Fruit fly (Drosophila melanogaster): ENCODE measurements around the gene RnpS1.

Gene RnpS1

DNA sequence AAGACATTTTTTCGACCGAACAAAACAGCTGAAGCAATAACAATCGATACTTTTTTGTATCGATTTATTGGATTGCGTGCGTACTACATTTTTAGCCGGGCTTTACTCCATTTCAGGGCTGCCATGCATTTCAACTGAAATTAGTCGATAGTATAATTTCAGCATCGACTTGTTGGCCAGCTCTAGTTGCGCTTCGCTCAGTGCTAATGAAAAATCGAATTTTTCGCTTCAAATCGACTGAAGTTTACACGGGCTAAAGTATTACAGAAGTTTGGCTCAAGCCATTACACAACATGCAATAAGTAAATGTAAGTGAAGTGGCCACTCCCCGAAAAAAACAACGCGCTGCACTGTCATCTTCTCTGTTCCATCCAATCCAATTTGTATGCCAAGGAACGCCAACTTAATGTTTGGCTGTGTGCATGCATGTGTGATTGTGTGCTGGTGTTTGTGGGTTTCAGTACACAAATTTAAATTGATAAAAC, 35.9 kb upstream of the RnpS1 start, which contains the start of the genes mRpL47, CG8176 and Kdm3 (continued):
- TF ChIP-seq CG3281 (GFP tag; optimal IDR thresholded peaks at IDR 0.05) = peak; percentile 42
- peak; percentile 90 for TF ChIP-seq trem (tag; optimal IDR thresholded peaks at IDR 0.05)
- TF ChIP-seq CG10209 (GFP tag; optimal IDR thresholded peaks at IDR 0.05) = peak; percentile 15
- no peak for TF ChIP-seq CG11085 (GFP tag; IDR thresholded peaks at IDR 0.05)
- peak; percentile 47 for TF ChIP-seq CrebB (tag; optimal IDR thresholded peaks at IDR 0.05)
- peak; percentile 87 for TF ChIP-seq phol (tag; optimal IDR thresholded peaks at IDR 0.05)
- TF ChIP-seq Sin3A (optimal IDR thresholded peaks at IDR 0.05) = peak; percentile 96
- TF ChIP-seq dmrt11E (tag; optimal IDR thresholded peaks at IDR 0.05) = peak; percentile 8
- TF ChIP-seq jumu (GFP tag; optimal IDR thresholded peaks at IDR 0.05) = peak; percentile 91
- TF ChIP-seq sd (tag; optimal IDR thresholded peaks at IDR 0.05) = peak; percentile 87
- no peak for TF ChIP-seq oc (tag; optimal IDR thresholded peaks at IDR 0.05)
- peak; percentile 24 for TF ChIP-seq tap (tag; optimal IDR thresholded peaks at IDR 0.05)
- peak; percentile 13 for TF ChIP-seq Max (GFP tag; optimal IDR thresholded peaks at IDR 0.05)
- TF ChIP-seq Ptx1 (GFP tag; IDR thresholded peaks at IDR 0.05) = no peak
- peak; percentile 91 for TF ChIP-seq CHES-1-like (GFP tag; optimal IDR thresholded peaks at IDR 0.05)
- TF ChIP-seq Gug (GFP tag; IDR thresholded peaks at IDR 0.05) = peak; percentile 81; the same call in 3 of the 4 replicates
- TF ChIP-seq ind (GFP tag; optimal IDR thresholded peaks at IDR 0.05) = peak; percentile 61
- peak; percentile 13 for TF ChIP-seq CG17385 (GFP tag; optimal IDR thresholded peaks at IDR 0.05)
- peak; percentile 60 for TF ChIP-seq CG9609 (GFP tag; optimal IDR thresholded peaks at IDR 0.05)
- peak; percentile 55 for TF ChIP-seq CG18764 (GFP tag; optimal IDR thresholded peaks at IDR 0.05)
- peak; percentile 58 for TF ChIP-seq slp2 (GFP tag; optimal IDR thresholded peaks at IDR 0.05)
- TF ChIP-seq CG12299 (tag; optimal IDR thresholded peaks at IDR 0.05) = no peak
- TF ChIP-seq pita (GFP tag; optimal IDR thresholded peaks at IDR 0.05) = peak; percentile 93
- peak; percentile 72 for TF ChIP-seq CG7786 (GFP tag; optimal IDR thresholded peaks at IDR 0.05)
- TF ChIP-seq Sry-δ (GFP tag; optimal IDR thresholded peaks at IDR 0.05) = peak; percentile 100
- peak; percentile 74 for TF ChIP-seq sug (tag; optimal IDR thresholded peaks at IDR 0.05)
- peak; percentile 31 for TF ChIP-seq az2 (GFP tag; optimal IDR thresholded peaks at IDR 0.05)
- TF ChIP-seq NfI (GFP tag; optimal IDR thresholded peaks at IDR 0.05) = peak; percentile 61
- TF ChIP-seq lilli (GFP tag; optimal IDR thresholded peaks at IDR 0.05) = peak; percentile 85
- TF ChIP-seq fru (optimal IDR thresholded peaks at IDR 0.05) = no peak
- TF ChIP-seq ci (GFP tag; IDR thresholded peaks at IDR 0.05) = no peak
- TF ChIP-seq CG6175 (GFP tag; IDR thresholded peaks at IDR 0.05) = no peak
- TF ChIP-seq Dip3 (GFP tag; optimal IDR thresholded peaks at IDR 0.05) = peak; percentile 50
- TF ChIP-seq Asciz (GFP tag; optimal IDR thresholded peaks at IDR 0.05) = no peak
- peak; percentile 42 for TF ChIP-seq scrt (GFP tag; optimal IDR thresholded peaks at IDR 0.05)
- no peak for TF ChIP-seq MBD-R2 (GFP tag; IDR thresholded peaks at IDR 0.05)
- TF ChIP-seq CG17829 (tag; optimal IDR thresholded peaks at IDR 0.05) = peak; percentile 82
- no peak for TF ChIP-seq gcm (GFP tag; optimal IDR thresholded peaks at IDR 0.05)
- peak; percentile 45 for TF ChIP-seq CTCF (GFP tag; optimal IDR thresholded peaks at IDR 0.05)
- no peak for TF ChIP-seq CG2875 (GFP tag; optimal IDR thresholded peaks at IDR 0.05)
- TF ChIP-seq vfl (GFP tag; optimal IDR thresholded peaks at IDR 0.05) = peak; percentile 79
- no peak for TF ChIP-seq CG8290 (GFP tag; optimal IDR thresholded peaks at IDR 0.05)
- TF ChIP-seq CG8290 (tag; optimal IDR thresholded peaks at IDR 0.05) = peak in 1 of 2 experiments; percentile 95
- no peak for TF ChIP-seq HLH4C (GFP tag; IDR thresholded peaks at IDR 0.05; ENCODE audit: partially characterized antibody)
- peak; percentile 73 for TF ChIP-seq gsb-n (tag; optimal IDR thresholded peaks at IDR 0.05)
- no peak for TF ChIP-seq crc (GFP tag; optimal IDR thresholded peaks at IDR 0.05)
- peak; percentile 83 for TF ChIP-seq CG12769 (tag; optimal IDR thresholded peaks at IDR 0.05)
- TF ChIP-seq CG11723 (GFP tag; optimal IDR thresholded peaks at IDR 0.05) = no peak
- TF ChIP-seq lola (GFP tag; optimal IDR thresholded peaks at IDR 0.05) = peak in 1 of 3 experiments; percentile 19
- no peak for TF ChIP-seq CG4404 (GFP tag; IDR thresholded peaks at IDR 0.05)
- peak; percentile 86 for TF ChIP-seq Lhr (GFP tag; optimal IDR thresholded peaks at IDR 0.05)
- no peak for TF ChIP-seq tll (GFP tag; optimal IDR thresholded peaks at IDR 0.05)
